Fruit fly (Drosophila melanogaster) whole organism, pupa: ENCODE data around the gene Nsf2.

Source experiments
- CG15710 ChIP-seq: fragments of 200-800 bp; sonication (Bioruptor generic); optimal IDR thresholded peaks from 2 replicates; lab custom pipeline; 2018; ENCODE audit warnings: missing biosample characterization, mild to moderate bottlenecking, missing genetic modification characterization, moderate library complexity
- CG17806 ChIP-seq: fragments of 200-800 bp; sonication (Bioruptor generic); optimal IDR thresholded peaks from 2 replicates; lab custom pipeline; 2018; ENCODE audit warnings: missing biosample characterization, mild to moderate bottlenecking, missing genetic modification characterization, moderate library complexity
- CG32121 ChIP-seq: fragments of 200-800 bp; sonication (Bioruptor generic); IDR thresholded peaks from 2 replicates; pipeline ENCODE4 v1.3.6; 2022; ENCODE audit warnings: missing biosample characterization, missing genetic modification characterization
- CG34367 ChIP-seq: fragments of 200-800 bp; sonication (Bioruptor generic); optimal IDR thresholded peaks from 2 replicates; lab custom pipeline; 2018; ENCODE audit warnings: missing biosample characterization, mild to moderate bottlenecking, missing genetic modification characterization
- CG4496 ChIP-seq: fragments of 200-800 bp; sonication (Bioruptor generic); IDR thresholded peaks from 3 replicates; pipeline ENCODE4 v1.3.6; 2022; ENCODE audit warnings: missing biosample characterization, missing genetic modification characterization
- CG8301 ChIP-seq: fragments of 200-800 bp; sonication (Bioruptor generic); optimal IDR thresholded peaks from 2 replicates; lab custom pipeline; 2018; ENCODE audit warnings: missing biosample characterization, mild to moderate bottlenecking, missing genetic modification characterization
- CG9948 ChIP-seq: fragments of 200-800 bp; sonication (Bioruptor generic); optimal IDR thresholded peaks from 2 replicates; lab custom pipeline; 2018; ENCODE audit warnings: missing biosample characterization, mild to moderate bottlenecking, missing genetic modification characterization, moderate library complexity
- Pif1A ChIP-seq: fragments of 200-800 bp; sonication (Bioruptor generic); optimal IDR thresholded peaks from 3 replicates; lab custom pipeline; 2016; ENCODE audit warnings: missing biosample characterization, missing genetic modification characterization
- Pif1B ChIP-seq: fragments of 200-800 bp; sonication (Bioruptor generic); optimal IDR thresholded peaks from 3 replicates; lab custom pipeline; 2016; ENCODE audit warnings: missing biosample characterization, missing genetic modification characterization
- Snoo ChIP-seq: fragments of 200-800 bp; sonication (Bioruptor generic); optimal IDR thresholded peaks from 3 replicates; lab custom pipeline; 2017; ENCODE audit warnings: missing biosample characterization, mild to moderate bottlenecking, missing genetic modification characterization, inconsistent platforms
- gl ChIP-seq: fragments of 200-800 bp; sonication (Bioruptor generic); optimal IDR thresholded peaks from 2 replicates; lab custom pipeline; 2018; ENCODE audit warnings: missing biosample characterization, mild to moderate bottlenecking, missing genetic modification characterization

DNA sequence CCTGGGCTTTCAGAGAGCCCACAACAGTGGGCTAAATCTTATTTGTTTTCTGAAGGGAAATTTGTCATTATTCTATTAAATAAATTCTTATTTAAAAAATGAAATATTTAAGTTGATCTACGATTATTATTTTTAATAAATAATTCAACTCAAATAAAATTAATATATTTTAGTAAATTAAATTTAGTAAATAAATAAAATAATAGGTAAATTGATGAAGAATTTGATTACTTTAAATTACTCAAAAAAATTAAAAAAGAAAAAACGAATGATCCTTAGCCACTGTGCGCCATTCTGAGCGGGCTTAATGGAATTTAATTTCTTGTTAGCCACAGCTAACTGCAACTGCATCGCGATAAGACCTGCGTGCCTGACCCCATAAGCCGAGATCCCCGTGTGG, 10.5 kb upstream of the Nsf2 start:
- TF ChIP-seq CG8301 (tag; lab: Kevin White, UChicago) (no peak), Pif1B (GFP tag; lab: Kevin White, UChicago) (no peak), CG15710 (tag; lab: Kevin White, UChicago) (peak; percentile 59), CG34367 (tag; lab: Kevin White, UChicago) (peak; percentile 17), Snoo (no peak), gl (tag; lab: Kevin White, UChicago) (no peak), CG32121 (no peak), CG4496 (no peak), CG9948 (peak; percentile 67), CG17806 (peak; percentile 50), Pif1A (GFP tag; lab: Kevin White, UChicago) (no peak)
